Worm (Caenorhabditis elegans): ENCODE measurements around the gene ttr-34.

The ttr-34 gene

DNA sequence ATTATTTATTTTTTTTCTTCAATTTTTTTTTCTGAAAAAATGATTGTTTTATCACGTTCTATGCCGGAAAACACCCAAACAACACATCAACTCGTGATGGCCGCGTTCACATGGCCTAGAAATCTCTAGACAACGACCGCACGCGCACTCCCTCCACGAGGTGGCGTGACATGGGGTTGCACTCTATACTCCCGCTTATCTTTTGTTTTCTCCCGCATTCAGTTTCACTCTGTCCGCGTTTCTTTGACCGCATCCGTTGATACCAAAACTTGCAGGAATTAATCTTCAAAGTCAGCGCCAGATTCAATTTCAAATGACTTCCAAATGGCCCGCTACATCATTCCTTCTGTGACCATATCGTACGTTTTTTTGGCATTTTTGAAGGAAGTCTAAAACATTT is 34.6 kb upstream of the ttr-34 start, which contains the start of gene F17H10.1:
Gene F17H10.1, plus strand, starts transcription at position 276 of the 400 bp plus-strand sequence.
- no peak for TF ChIP-seq ces-1 (GFP tag; optimal IDR thresholded peaks at IDR 0.05)
- TF ChIP-seq nhr-2 (tag; optimal IDR thresholded peaks at IDR 0.05): peak; percentile 14
- peak; percentile 53 for TF ChIP-seq ceh-83 (GFP tag; optimal IDR thresholded peaks at IDR 0.05)
- TF ChIP-seq mab-5 (tag; optimal IDR thresholded peaks at IDR 0.05): no peak
- TF ChIP-seq nhr-12 (tag; optimal IDR thresholded peaks at IDR 0.05): no peak
- no peak for TF ChIP-seq sem-2 (GFP tag; optimal IDR thresholded peaks at IDR 0.05)
- no peak for TF ChIP-seq flh-1 (GFP tag; optimal IDR thresholded peaks at IDR 0.05)
- no peak for TF ChIP-seq bed-3 (GFP tag; optimal IDR thresholded peaks at IDR 0.05)
- no peak for TF ChIP-seq lsy-2 (tag; optimal IDR thresholded peaks at IDR 0.05)
- TF ChIP-seq M03D4.4 (tag; optimal IDR thresholded peaks at IDR 0.05): no peak
- TF ChIP-seq zip-8 (tag; optimal IDR thresholded peaks at IDR 0.05): no peak
- peak; percentile 23 for TF ChIP-seq lin-13 (tag; optimal IDR thresholded peaks at IDR 0.05)
- no peak for TF ChIP-seq pha-4 (tag; optimal IDR thresholded peaks at IDR 0.05)
- no peak for TF ChIP-seq nhr-237 (tag; optimal IDR thresholded peaks at IDR 0.05)
- peak; percentile 48 for TF ChIP-seq elt-3 (tag; optimal IDR thresholded peaks at IDR 0.05)
- TF ChIP-seq unc-62 (GFP tag; optimal IDR thresholded peaks at IDR 0.05): no peak
- no peak for TF ChIP-seq nhr-28 (tag; optimal IDR thresholded peaks at IDR 0.05)
- no peak for TF ChIP-seq sptf-1 (tag; optimal IDR thresholded peaks at IDR 0.05)
- no peak for TF ChIP-seq unc-120 (tag; optimal IDR thresholded peaks at IDR 0.05; ENCODE audit: poor library complexity, severe bottlenecking)
- no peak for TF ChIP-seq ham-2 (GFP tag; optimal IDR thresholded peaks at IDR 0.05)
- no peak for TF ChIP-seq elt-1 (tag; optimal IDR thresholded peaks at IDR 0.05; ENCODE audit: borderline replicate concordance, insufficient read depth)
- TF ChIP-seq ceh-43 (GFP tag; optimal IDR thresholded peaks at IDR 0.05): no peak
- no peak for TF ChIP-seq nhr-76 (tag; optimal IDR thresholded peaks at IDR 0.05)
- TF ChIP-seq mls-2 (tag; optimal IDR thresholded peaks at IDR 0.05): no peak
- TF ChIP-seq mep-1 (tag; optimal IDR thresholded peaks at IDR 0.05): no peak
- no peak for TF ChIP-seq lin-32 (GFP tag; optimal IDR thresholded peaks at IDR 0.05)
- no peak for TF ChIP-seq ztf-11 (tag; optimal IDR thresholded peaks at IDR 0.05)

DNA sequence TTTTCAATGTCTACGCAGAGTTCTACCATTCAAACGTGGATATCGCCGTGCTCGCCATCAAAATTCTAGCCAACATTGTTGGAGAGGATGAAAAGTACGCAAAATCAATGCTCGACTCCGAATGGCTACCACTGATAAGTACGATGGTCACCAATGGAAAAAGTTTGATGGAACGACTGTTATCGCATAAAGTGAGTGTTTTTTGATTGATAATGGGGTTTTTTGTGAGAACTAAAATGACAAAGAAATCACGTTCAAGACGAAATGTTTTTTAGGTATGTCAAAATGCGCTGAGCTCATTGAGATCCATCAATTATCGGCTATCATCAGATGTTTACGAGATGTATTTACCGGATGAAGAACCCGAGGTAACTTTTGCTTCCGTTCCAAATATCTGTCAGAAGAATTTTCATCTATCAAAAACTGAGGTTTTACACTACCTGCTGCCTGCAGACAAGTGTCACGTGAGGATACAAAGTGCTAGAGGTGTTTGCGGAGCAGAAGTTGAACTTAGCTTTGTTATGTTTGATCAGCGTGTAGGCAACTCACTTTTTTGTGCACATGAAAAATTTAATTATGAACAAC is 33.3 kb upstream of the ttr-34 start:
- no peak for TF ChIP-seq ztf-11 (tag; optimal IDR thresholded peaks at IDR 0.05)
- TF ChIP-seq pha-4 (tag; optimal IDR thresholded peaks at IDR 0.05): no peak
- no peak for TF ChIP-seq zip-8 (tag; optimal IDR thresholded peaks at IDR 0.05)
- TF ChIP-seq mab-5 (tag; optimal IDR thresholded peaks at IDR 0.05): no peak
- TF ChIP-seq flh-1 (GFP tag; optimal IDR thresholded peaks at IDR 0.05): no peak
- TF ChIP-seq lsy-2 (tag; optimal IDR thresholded peaks at IDR 0.05): no peak
- no peak for TF ChIP-seq unc-62 (GFP tag; optimal IDR thresholded peaks at IDR 0.05)
- TF ChIP-seq bed-3 (GFP tag; optimal IDR thresholded peaks at IDR 0.05): no peak
- TF ChIP-seq snpc-4 (tag; optimal IDR thresholded peaks at IDR 0.05): no peak
- no peak for TF ChIP-seq nhr-2 (tag; optimal IDR thresholded peaks at IDR 0.05)
- TF ChIP-seq lin-13 (tag; optimal IDR thresholded peaks at IDR 0.05): no peak
- no peak for TF ChIP-seq elt-3 (tag; optimal IDR thresholded peaks at IDR 0.05)
- TF ChIP-seq hlh-1 (tag; optimal IDR thresholded peaks at IDR 0.05): no peak
- no peak for TF ChIP-seq sptf-1 (tag; optimal IDR thresholded peaks at IDR 0.05)
- no peak for TF ChIP-seq mls-2 (tag; optimal IDR thresholded peaks at IDR 0.05)
- no peak for TF ChIP-seq M03D4.4 (tag; optimal IDR thresholded peaks at IDR 0.05)
- TF ChIP-seq cnd-1 (tag; optimal IDR thresholded peaks at IDR 0.05): no peak
- no peak for TF ChIP-seq ceh-83 (GFP tag; optimal IDR thresholded peaks at IDR 0.05)

DNA sequence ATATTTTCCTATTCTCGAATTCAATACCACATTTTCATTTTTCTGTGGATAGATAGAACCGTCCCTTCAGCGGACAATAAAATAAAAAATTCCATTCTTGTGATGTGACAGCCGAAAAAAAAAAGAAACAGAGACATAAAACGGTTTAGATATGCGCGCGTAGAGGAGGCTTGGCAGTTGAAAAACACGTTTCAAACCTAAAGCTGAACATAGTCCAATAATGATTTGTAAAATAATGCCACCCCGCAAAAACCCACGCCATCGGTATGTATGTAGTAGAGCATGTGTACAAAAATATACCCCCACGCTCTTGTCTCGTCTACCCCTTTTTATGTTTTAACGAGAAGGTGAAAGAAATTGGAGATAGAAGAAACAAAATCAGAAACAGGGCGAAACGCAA is 30.9 kb upstream of the ttr-34 start:
- TF ChIP-seq lin-13 (tag; optimal IDR thresholded peaks at IDR 0.05) (no peak), nhr-2 (tag; optimal IDR thresholded peaks at IDR 0.05) (no peak), nhr-12 (tag; optimal IDR thresholded peaks at IDR 0.05) (no peak), mls-2 (tag; optimal IDR thresholded peaks at IDR 0.05) (no peak), bed-3 (GFP tag; optimal IDR thresholded peaks at IDR 0.05) (no peak), ces-1 (GFP tag; optimal IDR thresholded peaks at IDR 0.05) (no peak), flh-1 (GFP tag; optimal IDR thresholded peaks at IDR 0.05) (no peak), sptf-1 (tag; optimal IDR thresholded peaks at IDR 0.05) (no peak), unc-39 (tag; optimal IDR thresholded peaks at IDR 0.05) (no peak), lin-32 (GFP tag; optimal IDR thresholded peaks at IDR 0.05) (no peak), unc-120 (tag; optimal IDR thresholded peaks at IDR 0.05; ENCODE audit: poor library complexity, severe bottlenecking) (no peak), nhr-76 (tag; optimal IDR thresholded peaks at IDR 0.05) (no peak), tbx-8 (GFP tag; optimal IDR thresholded peaks at IDR 0.05) (no peak), ceh-39 (tag; optimal IDR thresholded peaks at IDR 0.05) (no peak), nhr-237 (tag; optimal IDR thresholded peaks at IDR 0.05) (no peak), mab-5 (tag; optimal IDR thresholded peaks at IDR 0.05) (no peak), blmp-1 (tag; optimal IDR thresholded peaks at IDR 0.05) (no peak), M03D4.4 (tag; optimal IDR thresholded peaks at IDR 0.05) (no peak)
